Worm (Caenorhabditis elegans) whole organism, L3 larva: ENCODE data around the gene npp-1.

Experiments used
- ama-1 ChIP-seq: fragments of 150-350 bp; optimal IDR thresholded peaks from 2 replicates; lab custom pipeline; 2018
- ceh-28 ChIP-seq: fragments of 150-350 bp; optimal IDR thresholded peaks from 2 replicates; lab custom pipeline; 2014; ENCODE audit warnings: missing biosample characterization, missing genetic modification reagents, missing genetic modification characterization
- nfya-1 ChIP-seq: sonication (generic microtip); optimal IDR thresholded peaks from 2 replicates; lab custom pipeline; 2017; ENCODE audit warnings: missing genetic modification characterization, mild to moderate bottlenecking, missing compliant biosample characterization, antibody characterized with exemption, moderate library complexity; ENCODE audit not compliant: insufficient read depth
- nhr-237 ChIP-seq: fragments of 150-350 bp; optimal IDR thresholded peaks from 2 replicates; lab custom pipeline; 2014; ENCODE audit warnings: missing biosample characterization, missing genetic modification characterization
- nhr-76 ChIP-seq: fragments of 150-350 bp; sonication (generic microtip); optimal IDR thresholded peaks from 5 replicates; lab custom pipeline; 2014; ENCODE audit warnings: missing biosample characterization, missing genetic modification characterization
- skn-1 ChIP-seq: fragments of 150-350 bp; optimal IDR thresholded peaks from 2 replicates; lab custom pipeline; 2014; ENCODE audit warnings: missing biosample characterization, missing genetic modification characterization
- snpc-4 ChIP-seq: fragments of 150-350 bp; optimal IDR thresholded peaks from 2 replicates; lab custom pipeline; 2014; ENCODE audit warnings: missing biosample characterization, missing genetic modification characterization
- zag-1 ChIP-seq: fragments of 150-350 bp; optimal IDR thresholded peaks from 2 replicates; lab custom pipeline; 2014; ENCODE audit warnings: missing biosample characterization, missing genetic modification characterization
- ztf-4 ChIP-seq: fragments of 150-350 bp; optimal IDR thresholded peaks from 2 replicates; lab custom pipeline; 2014; ENCODE audit warnings: missing biosample characterization, missing genetic modification characterization

ce11 chrIV:9878893-9879379 lies 20.6 kb downstream of the npp-1 start, which contains the start of gene nhr-4:
- TF ChIP-seq nhr-76 (tag; lab: Kevin White, UChicago) (no peak), snpc-4 (tag; lab: Kevin White, UChicago) (no peak), ama-1 (lab: Kevin White, UChicago) (no peak), skn-1 (tag; lab: Kevin White, UChicago) (no peak), zag-1 (tag; lab: Kevin White, UChicago) (no peak), ceh-28 (tag; lab: Kevin White, UChicago) (no peak), ztf-4 (tag; lab: Kevin White, UChicago) (no peak), nhr-237 (tag; lab: Kevin White, UChicago) (no peak), nfya-1 (tag; lab: Kevin White, UChicago) (no peak)
